Fruit fly (Drosophila melanogaster) whole organism, wandering third instar larva: Measurements from ENCODE around the gene CG3961.
A peak's percentile ranks its signal among the peaks of the same experiment; 100 is the strongest.

Experiments
- Abd-B ChIP-seq: fragments of >200 bp; optimal IDR thresholded peaks from 2 replicates; lab custom pipeline; 2017; ENCODE audit warnings: missing biosample characterization, missing genetic modification characterization
- CG32264 ChIP-seq: fragments of 200-800 bp; sonication (Bioruptor generic); optimal IDR thresholded peaks from 2 replicates; lab custom pipeline; 2016; ENCODE audit warnings: missing biosample characterization, missing genetic modification characterization
- CG9705 ChIP-seq: fragments of 200-800 bp; sonication (Bioruptor generic); optimal IDR thresholded peaks from 2 replicates; lab custom pipeline; 2018; ENCODE audit warnings: missing biosample characterization, mild to moderate bottlenecking, missing genetic modification characterization
- CrebA ChIP-seq: fragments of 200-800 bp; sonication (Bioruptor generic); optimal IDR thresholded peaks from 2 replicates; lab custom pipeline; 2016; ENCODE audit warnings: missing biosample characterization, mild to moderate bottlenecking, missing genetic modification characterization, borderline replicate concordance
- Dfd ChIP-seq: fragments of >200 bp; optimal IDR thresholded peaks from 2 replicates; lab custom pipeline; 2017; ENCODE audit warnings: missing biosample characterization, missing genetic modification characterization
- Dif ChIP-seq: fragments of 200-275, 200-300 bp; sonication (Bioruptor generic); optimal IDR thresholded peaks from 2 replicates; lab custom pipeline; 2018; ENCODE audit warnings: missing biosample characterization, missing genetic modification characterization; ENCODE audit not compliant: partially characterized antibody
- GATAd ChIP-seq: sonication (Bioruptor generic); optimal IDR thresholded peaks from 2 replicates; lab custom pipeline; 2016; ENCODE audit warnings: missing biosample characterization, missing genetic modification characterization
- HLH106 ChIP-seq: fragments of 200-800 bp; optimal IDR thresholded peaks from 3 replicates; lab custom pipeline; 2019; ENCODE audit warnings: missing biosample characterization, mild to moderate bottlenecking, missing genetic modification characterization, moderate library complexity
- Hnf4 ChIP-seq: fragments of 200-800 bp; sonication (Bioruptor generic); optimal IDR thresholded peaks from 2 replicates; lab custom pipeline; 2016; ENCODE audit warnings: missing biosample characterization, mild to moderate bottlenecking, missing genetic modification characterization
- Hr78 ChIP-seq: fragments of >200 bp; optimal IDR thresholded peaks from 2 replicates; lab custom pipeline; 2017; ENCODE audit warnings: missing biosample characterization, missing genetic modification characterization
- Hr83 ChIP-seq: fragments of 200-300 bp; sonication (Bioruptor generic); optimal IDR thresholded peaks from 2 replicates; lab custom pipeline; 2016; ENCODE audit warnings: missing biosample characterization, mild to moderate bottlenecking, missing genetic modification characterization, moderate library complexity; ENCODE audit not compliant: poor library complexity, severe bottlenecking
- Jra ChIP-seq: sonication (Bioruptor generic); optimal IDR thresholded peaks from 2 replicates; lab custom pipeline; 2016; ENCODE audit warnings: missing biosample characterization, missing genetic modification characterization
- Mio ChIP-seq: sonication (Bioruptor generic); optimal IDR thresholded peaks from 2 replicates; lab custom pipeline; 2016; ENCODE audit warnings: missing biosample characterization, missing genetic modification characterization
- Myc ChIP-seq: fragments of >200 bp; optimal IDR thresholded peaks from 2 replicates; lab custom pipeline; 2017
- N ChIP-seq: fragments of >200 bp; optimal IDR thresholded peaks from 2 replicates; lab custom pipeline; 2018; ENCODE audit warnings: missing biosample characterization, missing external identifiers, missing genetic modification characterization
- OdsH ChIP-seq: fragments of 200-800 bp; sonication (Bioruptor generic); optimal IDR thresholded peaks from 2 replicates; lab custom pipeline; 2016; ENCODE audit warnings: missing biosample characterization, mild to moderate bottlenecking, missing genetic modification characterization
- Rel ChIP-seq, 2 experiments: fragments of 200-800 bp; sonication (Bioruptor generic) in 1 of 2; optimal IDR thresholded peaks; 2 replicates in 1 of 2; 3 replicates in 1 of 2; lab custom pipeline; 2016 to 2019; ENCODE audit warnings: mild to moderate bottlenecking in 2 of 2, missing biosample characterization in 2 of 2, missing genetic modification characterization in 2 of 2, moderate library complexity in 1 of 2
- Sp1 ChIP-seq: fragments of 200-800 bp; sonication (Bioruptor generic); optimal IDR thresholded peaks from 3 replicates; lab custom pipeline; 2019; ENCODE audit warnings: missing biosample characterization, mild to moderate bottlenecking, missing genetic modification characterization, moderate library complexity
- Vsx2 ChIP-seq: fragments of 200-300, 225-300 bp; sonication (Bioruptor generic); optimal IDR thresholded peaks from 2 replicates; lab custom pipeline; 2018; ENCODE audit warnings: missing biosample characterization, missing genetic modification characterization; ENCODE audit not compliant: partially characterized antibody
- br ChIP-seq: fragments of 200-800 bp; sonication (Bioruptor generic); optimal IDR thresholded peaks from 2 replicates; lab custom pipeline; 2016; ENCODE audit warnings: missing biosample characterization, missing genetic modification characterization
- brk ChIP-seq: fragments of 200-800 bp; sonication (Bioruptor generic); optimal IDR thresholded peaks from 2 replicates; lab custom pipeline; 2016; ENCODE audit warnings: missing biosample characterization, mild to moderate bottlenecking, missing genetic modification characterization
- dl ChIP-seq, 2 experiments: fragments of 175-275, 200-275 bp in 1 of 2; fragments of 200-275 bp in 1 of 2; sonication (Bioruptor generic); optimal IDR thresholded peaks; lab custom pipeline; 2018; ENCODE audit warnings: mild to moderate bottlenecking in 2 of 2, missing biosample characterization in 2 of 2, missing genetic modification characterization in 2 of 2, moderate library complexity in 2 of 2; ENCODE audit not compliant: partially characterized antibody in 2 of 2, insufficient read depth in 1 of 2
- dmrt93B ChIP-seq: fragments of 200-800 bp; sonication (Bioruptor generic); optimal IDR thresholded peaks from 2 replicates; lab custom pipeline; 2018; ENCODE audit warnings: missing biosample characterization, mild to moderate bottlenecking, missing genetic modification characterization
- dsf ChIP-seq: sonication (Bioruptor generic); optimal IDR thresholded peaks from 2 replicates; lab custom pipeline; 2016; ENCODE audit warnings: missing biosample characterization, missing genetic modification characterization, borderline replicate concordance
- ey ChIP-seq: fragments of 200-800 bp; sonication (Bioruptor generic); optimal IDR thresholded peaks from 2 replicates; lab custom pipeline; 2016; ENCODE audit warnings: missing biosample characterization, missing genetic modification characterization
- foxo ChIP-seq, 2 experiments: fragments of 200-800 bp; sonication (Bioruptor generic); optimal IDR thresholded peaks; 2 replicates in 1 of 2; 3 replicates in 1 of 2; lab custom pipeline; 2016 to 2017; ENCODE audit warnings: missing biosample characterization in 2 of 2, missing genetic modification characterization in 2 of 2
- fru ChIP-seq: fragments of 200-800 bp; sonication (Bioruptor generic); optimal IDR thresholded peaks from 3 replicates; lab custom pipeline; 2016; ENCODE audit warnings: missing biosample characterization, mild to moderate bottlenecking, missing genetic modification characterization
- h ChIP-seq: fragments of 200-800 bp; sonication (Bioruptor generic); optimal IDR thresholded peaks from 3 replicates; lab custom pipeline; 2016; ENCODE audit warnings: missing biosample characterization, mild to moderate bottlenecking, missing genetic modification characterization
- jim ChIP-seq: fragments of 175-275, 200-325 bp; sonication (Bioruptor generic); optimal IDR thresholded peaks from 2 replicates; lab custom pipeline; 2016; ENCODE audit warnings: missing biosample characterization, mild to moderate bottlenecking, missing genetic modification characterization
- lola ChIP-seq: fragments of >200 bp; optimal IDR thresholded peaks from 2 replicates; lab custom pipeline; 2017; ENCODE audit warnings: missing biosample characterization, missing genetic modification characterization
- pan ChIP-seq: fragments of >200 bp; optimal IDR thresholded peaks from 2 replicates; lab custom pipeline; 2017
- psq ChIP-seq: fragments of 200-800 bp; sonication (Bioruptor generic); optimal IDR thresholded peaks from 3 replicates; lab custom pipeline; 2017; ENCODE audit warnings: missing biosample characterization, mild to moderate bottlenecking, missing genetic modification characterization, moderate library complexity
- rgr ChIP-seq: fragments of 200-800 bp; sonication (Bioruptor generic); optimal IDR thresholded peaks from 3 replicates; lab custom pipeline; 2016; ENCODE audit warnings: missing biosample characterization, mild to moderate bottlenecking, missing genetic modification characterization
- sage ChIP-seq: fragments of 200-800 bp; sonication (Bioruptor generic); optimal IDR thresholded peaks from 2 replicates; lab custom pipeline; 2016; ENCODE audit warnings: missing biosample characterization, mild to moderate bottlenecking, missing genetic modification characterization
- sv ChIP-seq: fragments of 200-800 bp; sonication (Bioruptor generic); optimal IDR thresholded peaks from 3 replicates; lab custom pipeline; 2016; ENCODE audit warnings: missing biosample characterization, missing genetic modification characterization
- tai ChIP-seq: sonication (Bioruptor generic); optimal IDR thresholded peaks from 2 replicates; lab custom pipeline; 2016; ENCODE audit warnings: missing biosample characterization, missing genetic modification characterization
- usp ChIP-seq: fragments of >200 bp; optimal IDR thresholded peaks from 2 replicates; lab custom pipeline; 2017; ENCODE audit warnings: missing biosample characterization, missing genetic modification characterization
- woc ChIP-seq: sonication (Bioruptor generic); optimal IDR thresholded peaks from 2 replicates; lab custom pipeline; 2016; ENCODE audit warnings: missing biosample characterization, mild to moderate bottlenecking, missing genetic modification characterization

CG3961 gene

DNA sequence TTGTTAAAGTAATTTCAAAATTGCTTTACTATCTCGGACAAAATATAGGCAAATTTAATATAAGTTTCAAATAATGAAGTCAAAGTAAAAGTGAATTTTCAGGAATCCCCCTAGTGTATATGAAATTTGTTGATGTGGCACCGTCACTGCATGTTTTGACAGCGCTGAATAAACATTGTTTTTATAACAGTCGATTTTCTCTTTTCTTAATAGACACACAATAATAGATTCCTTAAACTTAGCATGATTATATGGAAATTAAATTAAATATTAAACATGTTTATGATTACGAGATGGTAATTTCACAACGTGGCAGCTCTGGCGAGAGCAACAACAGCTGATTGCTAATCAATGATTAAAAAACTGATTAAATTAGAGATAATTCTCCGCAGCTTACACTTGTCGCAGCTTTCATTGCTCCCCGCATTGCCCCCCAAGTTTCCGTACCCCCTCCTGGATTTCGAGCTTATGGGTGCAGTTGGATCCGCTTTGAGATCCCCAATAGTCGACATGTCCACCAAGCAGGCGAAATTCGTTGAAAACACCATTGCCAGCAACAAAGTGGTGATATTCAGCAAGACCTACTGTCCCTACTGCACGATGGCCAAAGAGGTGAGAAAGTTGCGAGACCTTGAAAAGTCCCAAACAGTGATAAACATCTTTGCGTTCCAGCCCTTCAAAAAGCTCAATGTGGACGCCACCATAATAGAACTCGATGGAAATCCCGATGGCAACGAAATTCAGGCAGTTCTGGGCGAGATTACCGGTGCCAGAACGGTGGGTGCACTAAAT lies 21.1 kb downstream of the CG3961 start, which contains the start of gene Grx1 (continued):
- TF ChIP-seq Hnf4 (GFP tag; lab: Kevin White, UChicago), result peak; percentile 66
- no peak for TF ChIP-seq Rel (GFP tag; optimal IDR thresholded peaks at IDR 0.05; lab: Kevin White, UChicago)
- TF ChIP-seq Rel (tag; optimal IDR thresholded peaks at IDR 0.05; lab: Kevin White, UChicago), result peak; percentile 91
- TF ChIP-seq jim (GFP tag; lab: Kevin White, UChicago), result no peak
- TF ChIP-seq sage (GFP tag; lab: Kevin White, UChicago), result no peak

DNA sequence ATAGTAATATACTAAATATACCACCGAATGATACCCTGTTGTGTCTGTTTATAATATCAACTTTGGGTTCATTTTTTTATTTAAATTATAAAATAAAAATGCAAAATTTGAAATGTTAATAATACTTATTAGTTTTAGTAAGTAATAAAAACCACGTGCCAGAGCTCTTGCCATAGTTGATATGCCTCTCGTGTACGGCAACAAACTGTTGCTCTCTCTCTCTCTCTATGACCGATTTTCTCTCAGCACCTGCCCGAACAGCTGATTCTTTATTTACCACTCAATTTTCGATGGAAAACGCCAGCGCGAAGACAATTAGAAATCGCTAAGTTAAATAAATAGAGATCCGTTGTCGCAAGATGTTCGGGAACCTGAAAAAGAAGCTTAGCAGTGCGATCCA lies 22.8 kb downstream of the CG3961 start, which contains the start of gene Dysb:
TSS of gene Dysb (plus strand) at position 251 of the 400 bp plus-strand sequence.
- TF ChIP-seq Rel (GFP tag; optimal IDR thresholded peaks at IDR 0.05; lab: Kevin White, UChicago), result no peak
- TF ChIP-seq Rel (tag; optimal IDR thresholded peaks at IDR 0.05; lab: Kevin White, UChicago), result peak; percentile 50
- no peak for TF ChIP-seq CrebA (GFP tag; lab: Kevin White, UChicago)
- TF ChIP-seq HLH106 (tag; lab: Kevin White, UChicago), result peak; percentile 78
- no peak for TF ChIP-seq dl (GFP tag; optimal IDR thresholded peaks at IDR 0.05; lab: Kevin White, UChicago; ENCODE audit: insufficient read depth in 1 of 2, partially characterized antibody in 2 of 2)
- TF ChIP-seq sv (GFP tag; lab: Kevin White, UChicago), result peak; percentile 73
- no peak for TF ChIP-seq N (GFP tag; lab: Kevin White, UChicago)
- TF ChIP-seq Abd-B, result no peak
- TF ChIP-seq pan (lab: Kevin White, UChicago), result no peak
- TF ChIP-seq fru, result peak; percentile 70
- TF ChIP-seq h, result peak; percentile 72
- no peak for TF ChIP-seq sage (GFP tag; lab: Kevin White, UChicago)
- peak; percentile 82 for TF ChIP-seq Hnf4 (GFP tag; lab: Kevin White, UChicago)
- peak; percentile 58 for TF ChIP-seq br (GFP tag; lab: Kevin White, UChicago)
- no peak for TF ChIP-seq tai (GFP tag; lab: Kevin White, UChicago)
- TF ChIP-seq ey, result peak; percentile 59
- TF ChIP-seq rgr, result peak; percentile 83
- TF ChIP-seq CG32264 (GFP tag; lab: Kevin White, UChicago), result no peak
- no peak for TF ChIP-seq Vsx2
- TF ChIP-seq Myc (lab: Kevin White, UChicago), result no peak
- no peak for TF ChIP-seq GATAd (GFP tag; lab: Kevin White, UChicago)
- TF ChIP-seq foxo (GFP tag; optimal IDR thresholded peaks at IDR 0.05; lab: Kevin White, UChicago), result peak in 1 of 2 experiments; percentile 84
- peak; percentile 78 for TF ChIP-seq Sp1
- no peak for TF ChIP-seq lola (GFP tag; lab: Kevin White, UChicago)
- no peak for TF ChIP-seq Hr78
- no peak for TF ChIP-seq jim (GFP tag; lab: Kevin White, UChicago)
- TF ChIP-seq Mio (GFP tag; lab: Kevin White, UChicago), result no peak
- no peak for TF ChIP-seq Dfd (GFP tag; lab: Kevin White, UChicago)
- peak; percentile 67 for TF ChIP-seq CG9705 (GFP tag; lab: Kevin White, UChicago)
- TF ChIP-seq brk, result peak; percentile 79
- peak; percentile 37 for TF ChIP-seq dsf (GFP tag; lab: Kevin White, UChicago)
- TF ChIP-seq dmrt93B (GFP tag; lab: Kevin White, UChicago), result peak; percentile 28
- TF ChIP-seq psq (GFP tag; lab: Kevin White, UChicago), result peak; percentile 76
- TF ChIP-seq Dif (GFP tag; lab: Kevin White, UChicago), result peak; percentile 54
- TF ChIP-seq woc (GFP tag; lab: Kevin White, UChicago), result peak; percentile 73
- TF ChIP-seq OdsH (GFP tag; lab: Kevin White, UChicago), result peak; percentile 78
- TF ChIP-seq usp (GFP tag; lab: Kevin White, UChicago), result no peak
- TF ChIP-seq Hr83, result peak; percentile 84
- TF ChIP-seq Jra (GFP tag; lab: Kevin White, UChicago), result peak; percentile 48
